Worm (Caenorhabditis elegans): ENCODE data around the gene hot-9.
"Not testable (repeated sequence)": the region's sequence is repeated elsewhere in the genome, so short reads cannot be mapped to it uniquely, and the experiment has no call there.

- TF ChIP-seq mab-5 (tag; optimal IDR thresholded peaks at IDR 0.05); elt-1 (tag; optimal IDR thresholded peaks at IDR 0.05; ENCODE audit: borderline replicate concordance, insufficient read depth); lin-13 (tag; optimal IDR thresholded peaks at IDR 0.05); nhr-237 (tag; optimal IDR thresholded peaks at IDR 0.05); unc-62 (GFP tag; optimal IDR thresholded peaks at IDR 0.05): not testable (repeated sequence)
These were observed 44.7 kb upstream of the hot-9 start for ce11 chrIV:5089795-5090528.
